Worm (Caenorhabditis elegans) whole organism, L1 larva: ENCODE data around the gene sap-49.

ENCODE experiments used
- ces-1 ChIP-seq: fragments of 150-350 bp; optimal IDR thresholded peaks from 2 replicates; lab custom pipeline; 2014; ENCODE audit warnings: missing biosample characterization, missing genetic modification reagents, missing genetic modification characterization
- lin-15B ChIP-seq: fragments of 150-350 bp; sonication (generic microtip); optimal IDR thresholded peaks from 3 replicates; lab custom pipeline; 2014; ENCODE audit warnings: missing biosample characterization, missing genetic modification characterization
- nhr-11 ChIP-seq: fragments of 150-350 bp; optimal IDR thresholded peaks from 2 replicates; lab custom pipeline; 2014; ENCODE audit warnings: missing biosample characterization, missing genetic modification characterization
- unc-62 ChIP-seq: fragments of 150-350 bp; optimal IDR thresholded peaks from 2 replicates; lab custom pipeline; 2014; ENCODE audit warnings: missing biosample characterization, missing genetic modification reagents, missing genetic modification characterization

DNA sequence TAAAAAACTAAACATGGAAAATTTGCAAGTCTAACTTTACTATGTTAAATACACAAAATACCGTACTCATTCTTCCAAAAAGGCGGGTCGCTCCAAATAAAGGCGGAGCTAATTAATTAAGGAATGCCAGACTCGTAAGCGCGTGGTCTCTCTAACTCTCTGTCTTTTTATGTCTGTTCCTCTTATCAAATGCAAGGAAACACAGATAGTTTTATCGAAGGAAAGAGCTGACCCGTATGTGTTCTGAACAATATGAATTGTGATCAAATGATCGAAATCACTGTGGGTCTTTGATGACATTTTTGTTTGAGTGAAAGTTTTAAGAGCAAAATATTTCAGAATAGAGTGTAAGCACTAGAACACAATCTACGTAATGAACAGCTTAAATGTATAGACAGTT lies 34.1 kb downstream of the sap-49 start:
- TF ChIP-seq lin-15B (tag; lab: Kevin White, UChicago) = no peak
- no peak for TF ChIP-seq nhr-11
- TF ChIP-seq ces-1 (GFP tag; lab: Kevin White, UChicago) = no peak
- TF ChIP-seq unc-62 (GFP tag; lab: Kevin White, UChicago) = no peak
